Worm (Caenorhabditis elegans) whole organism, L4/young adult: ENCODE data around the gene itsn-1.
"Not testable (repeated sequence)": the region's sequence is repeated elsewhere in the genome, so short reads cannot be mapped to it uniquely, and the experiment has no call there.

Experiments used
- W03F9.2 ChIP-seq: fragments of 150-350 bp; optimal IDR thresholded peaks from 2 replicates; lab custom pipeline; 2014; ENCODE audit warnings: missing biosample characterization, missing genetic modification characterization
- dao-5 ChIP-seq: sonication (generic microtip); optimal IDR thresholded peaks from 2 replicates; lab custom pipeline; 2016; ENCODE audit warnings: missing genotype, missing genetic modification characterization, moderate library complexity, missing compliant biosample characterization
- him-1 ChIP-seq: sonication (generic microtip); optimal IDR thresholded peaks from 2 replicates; lab custom pipeline; 2016; ENCODE audit warnings: missing genotype, missing genetic modification reagents, missing genetic modification characterization, missing compliant biosample characterization

itsn-1 gene

DNA sequence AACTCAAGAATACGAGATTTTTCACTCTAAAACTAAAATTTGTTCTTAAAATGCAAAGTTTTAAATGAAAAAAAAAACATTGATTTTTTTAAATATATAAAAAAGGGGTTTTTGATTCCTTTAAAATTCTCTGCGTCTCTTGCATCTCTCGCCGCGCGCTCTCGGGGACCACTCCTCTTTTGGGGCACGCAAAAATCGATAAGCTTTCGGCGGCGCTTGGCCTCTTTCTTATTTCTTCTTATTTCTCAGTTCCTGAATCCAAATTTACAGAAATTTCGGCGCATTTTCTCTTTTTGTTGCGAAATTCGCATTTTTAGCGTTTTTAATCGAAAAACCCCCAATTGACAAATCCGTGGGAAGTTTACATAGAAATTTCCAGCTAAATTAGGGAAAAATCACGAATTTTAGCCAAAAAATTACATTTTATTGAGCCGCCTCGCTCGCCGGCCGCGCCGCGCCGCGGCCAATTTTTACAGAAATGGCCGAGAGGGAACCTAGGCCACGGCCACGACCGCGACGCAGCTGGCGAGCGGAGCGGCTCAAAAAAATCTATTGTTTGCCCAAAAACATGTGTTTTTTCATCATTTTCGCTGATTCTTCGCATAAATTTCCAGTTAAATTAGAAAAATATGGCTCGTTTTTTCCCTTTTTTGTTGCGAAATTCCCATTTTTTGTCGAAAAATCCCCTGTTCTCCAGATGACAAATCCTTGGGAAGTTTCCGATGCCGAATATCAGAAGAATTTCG lies at the start of gene itsn-1:
itsn-1 (plus strand) TSS at position 696 of the 746 bp plus-strand sequence.
- TF ChIP-seq dao-5 (tag; lab: Kevin White, UChicago) (no peak), W03F9.2 (tag; lab: Kevin White, UChicago) (no peak), him-1 (tag; lab: Kevin White, UChicago) (no peak)

- not testable (repeated sequence) for TF ChIP-seq dao-5, W03F9.2, him-1 (tag; lab: Kevin White, UChicago)
Measured at ce11 chrIV:17070791-17071190, 48.7 kb upstream of the itsn-1 start, which contains the start of gene Y116A8C.24. Gene Y116A8C.24, minus strand, starts transcription at chrIV:17070891.

ce11 chrIV:17078649-17079048 lies 40.8 kb upstream of the itsn-1 start, which contains the start of gene Y116A8C.25:
Gene Y116A8C.25, minus strand, starts transcription at chrIV:17078749.
- TF ChIP-seq him-1 (tag; lab: Kevin White, UChicago): no peak
- no peak for TF ChIP-seq dao-5 (tag; lab: Kevin White, UChicago)
- no peak for TF ChIP-seq W03F9.2 (tag; lab: Kevin White, UChicago)

DNA sequence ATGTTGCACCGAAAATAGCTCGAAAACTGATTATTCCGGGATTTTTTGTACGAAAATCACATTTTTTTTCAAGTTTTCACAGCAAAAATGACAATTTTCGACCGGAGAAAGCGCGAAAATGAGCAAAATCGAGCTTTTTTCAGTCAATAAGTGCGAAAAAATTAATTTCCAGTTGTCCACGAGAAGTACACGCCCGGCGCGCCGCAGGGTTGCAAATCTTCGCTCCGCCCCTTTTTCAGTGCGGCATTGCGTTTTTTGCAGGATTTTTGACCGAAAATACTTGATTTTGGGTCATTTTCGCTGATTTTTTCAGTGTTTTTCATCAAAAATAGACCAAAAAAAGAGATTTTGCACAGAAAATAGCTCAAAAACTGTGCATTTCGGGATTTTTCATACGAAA lies 35.2 kb upstream of the itsn-1 start:
- TF ChIP-seq him-1 (tag; lab: Kevin White, UChicago): no peak
- TF ChIP-seq W03F9.2 (tag; lab: Kevin White, UChicago): no peak
- TF ChIP-seq dao-5 (tag; lab: Kevin White, UChicago): no peak

DNA sequence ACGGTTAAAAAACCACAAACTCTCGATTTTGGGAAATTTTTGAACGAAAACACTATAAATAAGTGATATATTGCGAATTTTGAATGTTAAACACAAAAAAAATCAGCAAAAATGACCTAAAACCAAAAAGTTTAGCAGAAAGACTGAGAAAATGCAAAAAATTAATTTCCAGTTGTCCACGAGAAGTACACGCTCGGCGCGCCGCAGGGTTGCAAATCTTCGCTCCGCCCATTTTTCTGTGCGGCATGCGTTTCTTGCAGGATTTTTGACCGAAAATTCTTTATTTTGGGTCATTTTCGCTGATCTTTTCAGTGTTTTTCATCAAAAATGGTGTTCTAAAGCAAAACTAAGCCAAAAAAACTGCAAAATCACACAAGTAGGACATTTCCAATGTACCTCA lies 34.6 kb upstream of the itsn-1 start:
- TF ChIP-seq him-1 (tag; lab: Kevin White, UChicago) (no peak), dao-5 (tag; lab: Kevin White, UChicago) (no peak), W03F9.2 (tag; lab: Kevin White, UChicago) (no peak)

DNA sequence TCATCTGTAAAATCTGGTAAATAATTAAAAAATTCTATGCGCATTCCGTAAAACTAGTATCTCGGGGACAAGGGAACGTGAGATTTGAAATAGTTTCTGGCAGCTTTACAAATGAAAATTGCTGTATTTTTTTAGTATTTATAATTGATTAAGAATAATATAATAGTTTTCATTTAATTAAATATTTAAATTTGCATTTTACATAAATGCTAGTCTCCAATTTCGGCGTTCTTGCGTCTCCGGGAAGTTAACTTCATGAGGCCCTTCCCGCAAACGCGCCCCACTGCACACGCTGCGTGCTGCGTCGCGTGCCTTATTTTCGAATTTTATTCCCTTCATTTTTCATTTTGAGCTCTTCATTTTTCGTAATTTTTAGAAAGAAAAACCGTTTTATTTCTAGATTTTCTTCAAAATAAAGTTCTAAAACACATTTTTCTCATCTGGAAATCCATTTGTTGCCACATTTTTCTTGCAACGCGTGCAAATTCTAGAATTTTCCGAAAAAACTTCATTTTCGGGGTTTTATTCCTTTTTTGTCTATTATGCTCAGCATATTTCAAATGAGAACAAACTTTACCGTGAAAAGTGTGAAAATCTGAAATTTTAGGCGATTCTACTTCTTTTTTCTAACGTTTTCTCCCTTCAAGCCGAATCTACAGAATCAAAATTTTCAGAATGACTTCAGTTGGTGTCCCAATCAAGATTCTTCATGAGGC lies 31.9 kb upstream of the itsn-1 start, which contains the start of the genes snx-13 and snr-1:
snx-13 (minus strand) TSS at position 55 of the 716 bp plus-strand sequence.
snr-1 (plus strand) TSS at position 666 of the 716 bp plus-strand sequence.
- TF ChIP-seq dao-5 (tag; lab: Kevin White, UChicago): peak; percentile 31
- peak; percentile 89 for TF ChIP-seq W03F9.2 (tag; lab: Kevin White, UChicago)
- peak; percentile 39 for TF ChIP-seq him-1 (tag; lab: Kevin White, UChicago)

DNA sequence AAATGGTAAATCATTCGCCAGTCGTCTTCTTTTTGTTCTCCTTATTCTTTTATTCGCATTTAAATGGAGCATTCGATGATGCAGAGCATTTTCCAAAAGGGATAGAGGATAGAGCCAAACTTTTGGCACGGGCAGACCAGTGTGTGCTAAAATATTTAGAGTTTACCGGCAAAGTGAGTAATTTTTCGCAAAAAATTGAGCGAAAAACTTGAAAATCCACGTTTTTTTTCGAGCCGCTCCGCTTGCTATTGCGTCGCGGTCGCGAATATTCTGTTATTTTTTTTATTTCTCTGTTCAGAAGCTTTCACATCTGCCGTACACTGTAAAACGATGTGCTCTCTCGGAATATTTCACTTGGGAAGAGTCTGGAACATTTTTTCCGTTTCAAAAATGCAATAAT lies 30.6 kb upstream of the itsn-1 start, which contains the start of gene Y116A8C.43:
Y116A8C.43 (plus strand) TSS at position 3 of the 400 bp plus-strand sequence.
- TF ChIP-seq dao-5 (tag; lab: Kevin White, UChicago) (no peak), him-1 (tag; lab: Kevin White, UChicago) (no peak), W03F9.2 (tag; lab: Kevin White, UChicago) (no peak)

- no peak for TF ChIP-seq him-1 (tag; lab: Kevin White, UChicago)
- TF ChIP-seq dao-5 (tag; lab: Kevin White, UChicago): no peak
- TF ChIP-seq W03F9.2 (tag; lab: Kevin White, UChicago): no peak
Measured at ce11 chrIV:17093701-17094100, 25.8 kb upstream of the itsn-1 start, which contains the start of gene Y116A8C.29. Gene Y116A8C.29, plus strand, starts transcription at chrIV:17094028.

DNA sequence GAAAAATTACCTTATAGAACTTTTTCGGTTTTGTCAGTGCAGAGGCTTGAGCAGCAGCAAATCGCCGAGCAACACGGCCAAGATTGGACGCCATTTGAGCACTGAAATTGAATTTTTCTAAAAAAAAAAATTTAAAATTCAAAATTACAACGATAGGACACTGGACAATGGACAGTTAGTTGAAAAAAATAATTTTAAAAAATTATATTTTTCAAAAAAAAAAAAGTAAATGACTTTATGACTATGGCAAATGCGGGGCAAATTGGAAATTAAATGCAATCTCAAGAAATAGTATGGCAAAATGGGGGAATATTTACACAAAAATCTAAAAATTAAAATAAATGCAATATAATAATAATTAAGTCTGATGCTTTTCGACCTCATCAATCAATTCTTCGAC lies 23.3 kb upstream of the itsn-1 start, which contains the start of gene Y116A8C.27:
Y116A8C.27 (minus strand) TSS at position 101 of the 400 bp plus-strand sequence.
- no peak for TF ChIP-seq dao-5 (tag; lab: Kevin White, UChicago)
- no peak for TF ChIP-seq him-1 (tag; lab: Kevin White, UChicago)
- TF ChIP-seq W03F9.2 (tag; lab: Kevin White, UChicago): no peak

ce11 chrIV:17099113-17099512 lies 20.4 kb upstream of the itsn-1 start:
- TF ChIP-seq W03F9.2 (tag; lab: Kevin White, UChicago) (no peak), him-1 (tag; lab: Kevin White, UChicago) (no peak), dao-5 (tag; lab: Kevin White, UChicago) (no peak)

DNA sequence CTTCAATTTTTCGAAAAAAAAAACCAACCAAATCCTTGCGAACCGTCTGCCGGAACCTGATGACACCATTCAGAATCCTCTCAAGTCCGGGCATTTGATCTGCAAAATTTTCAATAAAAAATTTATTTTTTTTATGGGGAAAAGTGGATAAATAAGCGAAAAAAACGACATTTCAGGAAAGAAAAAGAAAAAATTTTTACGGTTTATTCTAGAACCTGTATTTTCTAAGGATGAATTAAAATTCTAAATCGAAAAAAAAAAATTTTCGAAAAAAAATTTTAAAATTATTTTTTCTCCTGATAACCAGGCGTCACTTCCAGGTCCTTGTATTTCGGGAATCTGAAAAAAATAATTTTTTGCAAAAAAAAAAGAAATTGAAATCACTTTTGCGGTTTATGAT lies 19.3 kb upstream of the itsn-1 start, which contains the start of gene bca-2:
bca-2 (minus strand) TSS at position 101 of the 400 bp plus-strand sequence.
- TF ChIP-seq him-1 (tag; lab: Kevin White, UChicago): no peak
- no peak for TF ChIP-seq dao-5 (tag; lab: Kevin White, UChicago)
- TF ChIP-seq W03F9.2 (tag; lab: Kevin White, UChicago): no peak

DNA sequence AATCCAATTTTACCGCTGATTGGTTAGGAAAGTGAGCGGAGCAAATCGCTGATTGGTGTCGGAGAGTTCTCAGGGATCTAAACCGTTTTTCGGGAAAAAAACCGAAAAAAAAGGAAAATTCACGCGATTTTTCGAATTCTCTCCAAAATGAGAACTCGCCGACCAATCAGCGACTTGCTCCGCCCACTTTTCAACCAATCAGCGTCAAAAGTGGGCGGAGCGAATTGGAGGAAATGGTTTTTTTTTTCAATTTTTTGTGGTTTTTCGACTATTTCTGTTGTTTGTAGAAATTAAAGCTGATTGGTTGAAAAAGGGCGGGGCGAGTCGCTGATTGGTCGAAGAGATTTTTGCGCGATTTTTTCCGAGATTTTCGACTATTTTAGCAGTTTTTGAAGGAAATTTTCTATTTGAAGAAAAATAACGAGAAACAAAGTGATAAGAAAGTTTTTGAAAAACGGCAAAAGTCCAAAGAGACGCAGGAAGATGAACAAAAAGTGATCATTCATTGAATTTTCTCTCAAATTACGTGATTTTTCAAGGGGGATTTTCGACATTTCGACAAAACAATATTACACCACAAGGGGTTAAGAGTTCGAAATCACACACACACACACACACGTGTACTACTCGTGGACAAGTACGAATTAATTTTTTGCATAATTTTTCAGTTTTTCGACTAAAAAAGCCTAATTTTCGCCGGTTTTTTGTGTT lies 18.7 kb upstream of the itsn-1 start:
- no peak for TF ChIP-seq him-1 (tag; lab: Kevin White, UChicago)
- no peak for TF ChIP-seq W03F9.2 (tag; lab: Kevin White, UChicago)
- no peak for TF ChIP-seq dao-5 (tag; lab: Kevin White, UChicago)
